Fruit fly (Drosophila melanogaster) whole organism, embryonic: ENCODE measurements around the gene shv.

Experiments
- Antp ChIP-seq: fragments of 200-800 bp; sonication (Bioruptor generic); optimal IDR thresholded peaks from 3 replicates; lab custom pipeline; 2016; ENCODE audit warnings: missing biosample characterization, missing genetic modification characterization
- BEAF-32 ChIP-seq: fragments of 200-800 bp; sonication (Bioruptor generic); optimal IDR thresholded peaks from 3 replicates; lab custom pipeline; 2017; ENCODE audit warnings: missing biosample characterization, missing genetic modification characterization, mild to moderate bottlenecking, moderate library complexity, missing genetic modification reagents
- Bteb2 ChIP-seq: fragments of 200-800 bp; sonication (Bioruptor generic); optimal IDR thresholded peaks from 2 replicates; lab custom pipeline; 2016; ENCODE audit warnings: missing biosample characterization, missing genetic modification characterization
- CG10147 ChIP-seq: fragments of 200-800 bp; sonication (Bioruptor generic); optimal IDR thresholded peaks from 2 replicates; lab custom pipeline; 2019; ENCODE audit warnings: missing biosample characterization, mild to moderate bottlenecking, missing genetic modification characterization, moderate library complexity
- CG10267 ChIP-seq: fragments of 200-800 bp; sonication (Bioruptor generic); optimal IDR thresholded peaks from 2 replicates; lab custom pipeline; 2018; ENCODE audit warnings: missing biosample characterization, mild to moderate bottlenecking, missing genetic modification characterization, moderate library complexity
- CG10274 ChIP-seq: fragments of 200-800 bp; sonication (Bioruptor generic); optimal IDR thresholded peaks from 3 replicates; lab custom pipeline; 2017; ENCODE audit warnings: missing biosample characterization, mild to moderate bottlenecking, missing genetic modification characterization
- CG10543 ChIP-seq: fragments of 200-800 bp; sonication (Bioruptor generic); optimal IDR thresholded peaks from 3 replicates; lab custom pipeline; 2017; ENCODE audit warnings: missing biosample characterization, mild to moderate bottlenecking, missing genetic modification characterization, moderate library complexity
- CG12104 ChIP-seq: fragments of 200-800 bp; sonication (Bioruptor generic); optimal IDR thresholded peaks from 3 replicates; lab custom pipeline; 2016; ENCODE audit warnings: missing biosample characterization, missing genetic modification characterization
- CG12155 ChIP-seq: fragments of 200-800 bp; sonication (Bioruptor generic); optimal IDR thresholded peaks from 3 replicates; lab custom pipeline; 2016; ENCODE audit warnings: missing biosample characterization, missing genetic modification characterization
- CG14441 ChIP-seq: fragments of 200-800 bp; sonication (Bioruptor generic); IDR thresholded peaks from 2 replicates; pipeline ENCODE4 v1.3.6; 2022; ENCODE audit warnings: missing biosample characterization, missing genetic modification characterization
- CG15601 ChIP-seq: fragments of 200-800 bp; sonication (Bioruptor generic); optimal IDR thresholded peaks from 3 replicates; lab custom pipeline; 2019; ENCODE audit warnings: missing biosample characterization, mild to moderate bottlenecking, missing genetic modification characterization, moderate library complexity
- CG18764 ChIP-seq: fragments of 200-800 bp; sonication (Bioruptor generic); optimal IDR thresholded peaks from 3 replicates; lab custom pipeline; 2016; ENCODE audit warnings: missing biosample characterization, missing genetic modification characterization
- CG2875 ChIP-seq: fragments of 200-800 bp; sonication (Bioruptor generic); optimal IDR thresholded peaks from 2 replicates; lab custom pipeline; 2017; ENCODE audit warnings: missing biosample characterization, mild to moderate bottlenecking, missing genetic modification characterization, missing genetic modification reagents
- CG3065 ChIP-seq: fragments of 200-800 bp; sonication (Bioruptor generic); optimal IDR thresholded peaks from 2 replicates; lab custom pipeline; 2016; ENCODE audit warnings: missing biosample characterization, missing genetic modification characterization
- CG34376 ChIP-seq: fragments of 200-800 bp; sonication (Bioruptor generic); optimal IDR thresholded peaks from 2 replicates; lab custom pipeline; 2018; ENCODE audit warnings: missing biosample characterization, mild to moderate bottlenecking, missing genetic modification characterization
- CG4360 ChIP-seq: fragments of 200-800 bp; sonication (Bioruptor generic); IDR thresholded peaks from 2 replicates; pipeline ENCODE4 v1.3.6; 2022; ENCODE audit warnings: missing biosample characterization, missing genetic modification characterization
- CG5180 ChIP-seq: fragments of 200-800 bp; sonication (Bioruptor generic); optimal IDR thresholded peaks from 3 replicates; lab custom pipeline; 2017; ENCODE audit warnings: missing biosample characterization, missing genetic modification characterization, mild to moderate bottlenecking, moderate library complexity, missing genetic modification reagents
- CG6272 ChIP-seq: fragments of 200-800 bp; sonication (Bioruptor generic); IDR thresholded peaks from 2 replicates; pipeline ENCODE4 v1.3.6; 2022; ENCODE audit warnings: missing biosample characterization, missing genetic modification characterization
- CG7556 ChIP-seq: fragments of 200-800 bp; sonication (Bioruptor generic); optimal IDR thresholded peaks from 2 replicates; lab custom pipeline; 2017; ENCODE audit warnings: missing biosample characterization, mild to moderate bottlenecking, missing genetic modification characterization
- CG7963 ChIP-seq: fragments of 200-800 bp; sonication (Bioruptor generic); IDR thresholded peaks from 3 replicates; pipeline ENCODE4 v1.3.6; 2022; ENCODE audit warnings: missing biosample characterization, missing genetic modification characterization; ENCODE audit not compliant: partially characterized antibody
- CG8924 ChIP-seq: fragments of 200-800 bp; optimal IDR thresholded peaks from 3 replicates; lab custom pipeline; 2019; ENCODE audit warnings: missing biosample characterization, mild to moderate bottlenecking, missing genetic modification characterization, moderate library complexity
- CG9437 ChIP-seq: fragments of 200-800 bp; sonication (Bioruptor generic); optimal IDR thresholded peaks from 2 replicates; lab custom pipeline; 2018; ENCODE audit warnings: missing biosample characterization, mild to moderate bottlenecking, missing genetic modification characterization
- Dad ChIP-seq: fragments of 200-800 bp; sonication (Bioruptor generic); optimal IDR thresholded peaks from 3 replicates; lab custom pipeline; 2016; ENCODE audit warnings: missing biosample characterization, missing genetic modification characterization
- Dbx ChIP-seq: fragments of 200-800 bp; sonication (Bioruptor generic); IDR thresholded peaks from 3 replicates; pipeline ENCODE4 v1.3.6; 2022; ENCODE audit warnings: missing biosample characterization, missing genetic modification characterization
- Doc2 ChIP-seq: fragments of 200-800 bp; sonication (Bioruptor generic); IDR thresholded peaks from 2 replicates; pipeline ENCODE4 v1.3.6; 2022; ENCODE audit warnings: missing biosample characterization, missing genetic modification characterization
- E2f2 ChIP-seq: fragments of 200-800 bp; sonication (Bioruptor generic); IDR thresholded peaks from 2 replicates; pipeline ENCODE4 v1.3.6; 2022; ENCODE audit warnings: missing biosample characterization, missing genetic modification characterization
- HHEX ChIP-seq: fragments of 200-800 bp; sonication (Bioruptor generic); optimal IDR thresholded peaks from 3 replicates; lab custom pipeline; 2017; ENCODE audit warnings: missing biosample characterization, mild to moderate bottlenecking, missing genetic modification characterization, missing genetic modification reagents
- Hand ChIP-seq: fragments of 200-800 bp; sonication (Bioruptor generic); optimal IDR thresholded peaks from 2 replicates; lab custom pipeline; 2017; ENCODE audit warnings: mild to moderate bottlenecking, missing biosample characterization, missing genetic modification reagents, missing genetic modification characterization
- Lhr ChIP-seq: fragments of 200-800 bp; sonication (Bioruptor generic); optimal IDR thresholded peaks from 3 replicates; lab custom pipeline; 2017; ENCODE audit warnings: mild to moderate bottlenecking, missing biosample characterization, missing genetic modification reagents, missing genetic modification characterization
- Mad ChIP-seq: fragments of 200-800 bp; sonication (Bioruptor generic); optimal IDR thresholded peaks from 2 replicates; lab custom pipeline; 2016; ENCODE audit warnings: missing biosample characterization, missing genetic modification characterization
- NfI ChIP-seq: fragments of 200-800 bp; sonication (Bioruptor generic); optimal IDR thresholded peaks from 3 replicates; lab custom pipeline; 2018; ENCODE audit warnings: missing biosample characterization, mild to moderate bottlenecking, missing genetic modification characterization, moderate library complexity
- Six4 ChIP-seq: fragments of 200-800 bp; sonication (Bioruptor generic); optimal IDR thresholded peaks from 2 replicates; lab custom pipeline; 2016; ENCODE audit warnings: missing biosample characterization, missing genetic modification characterization
- Trl ChIP-seq, 3 experiments: fragments of >200 bp in 2 of 3; fragments of 200-800 bp in 1 of 3; sonication (Bioruptor generic) in 1 of 3; optimal IDR thresholded peaks; 2 replicates in 1 of 3; 3 replicates in 2 of 3; lab custom pipeline; 2016 to 2017; ENCODE audit warnings: missing biosample characterization in 1 of 3, missing genetic modification characterization in 1 of 3
- cg ChIP-seq: fragments of 200-800 bp; sonication (Bioruptor generic); optimal IDR thresholded peaks from 3 replicates; lab custom pipeline; 2019; ENCODE audit warnings: missing biosample characterization, mild to moderate bottlenecking, missing genetic modification characterization, moderate library complexity
- corto ChIP-seq: fragments of 200-800 bp; sonication (Bioruptor generic); optimal IDR thresholded peaks from 2 replicates; lab custom pipeline; 2016; ENCODE audit warnings: missing biosample characterization, mild to moderate bottlenecking, missing genetic modification characterization, moderate library complexity
- dmrt99B ChIP-seq: fragments of 200-800 bp; sonication (Bioruptor generic); optimal IDR thresholded peaks from 2 replicates; lab custom pipeline; 2018; ENCODE audit warnings: missing biosample characterization, mild to moderate bottlenecking, missing genetic modification characterization, moderate library complexity
- gcm2 ChIP-seq: fragments of 200-800 bp; sonication (Bioruptor generic); optimal IDR thresholded peaks from 2 replicates; lab custom pipeline; 2016; ENCODE audit warnings: missing biosample characterization, missing genetic modification characterization
- ham ChIP-seq: fragments of 200-800 bp; sonication (Bioruptor generic); IDR thresholded peaks from 2 replicates; pipeline ENCODE4 v1.3.6; 2022; ENCODE audit warnings: missing biosample characterization, missing genetic modification characterization
- hb ChIP-seq: fragments of 200-800 bp; sonication (Bioruptor generic); IDR thresholded peaks from 3 replicates; pipeline ENCODE4 v1.3.6; 2022; ENCODE audit warnings: missing biosample characterization, missing genetic modification characterization; ENCODE audit not compliant: partially characterized antibody
- hth ChIP-seq: fragments of >200 bp; optimal IDR thresholded peaks from 2 replicates; lab custom pipeline; 2017; ENCODE audit warnings: inconsistent platforms
- psq ChIP-seq: fragments of 200-800 bp; sonication (Bioruptor generic); optimal IDR thresholded peaks from 2 replicates; lab custom pipeline; 2017; ENCODE audit warnings: missing biosample characterization, missing genetic modification characterization
- vfl ChIP-seq: fragments of 200-800 bp; sonication (Bioruptor generic); optimal IDR thresholded peaks from 2 replicates; lab custom pipeline; 2016; ENCODE audit warnings: missing biosample characterization, missing genetic modification characterization
- vvl ChIP-seq: fragments of 200-800 bp; sonication (Bioruptor generic); IDR thresholded peaks from 2 replicates; pipeline ENCODE4 v1.3.6; 2022; ENCODE audit warnings: missing biosample characterization, missing genetic modification characterization
- zfh1 ChIP-seq: fragments of 200-800 bp; sonication (Bioruptor generic); IDR thresholded peaks from 3 replicates; pipeline ENCODE4 v1.3.6; 2022; ENCODE audit warnings: missing biosample characterization, missing genetic modification characterization

The shv gene

dm6 chr2L:480638-481399 lies 27.9 kb downstream of the shv start (continued):
- TF ChIP-seq CG7556 (GFP tag; lab: Kevin White, UChicago) = peak; percentile 100
- TF ChIP-seq CG14441 (GFP tag; lab: Robert Waterston, UW) = no peak
- peak; percentile 100 for TF ChIP-seq CG6272
- no peak for TF ChIP-seq vvl (GFP tag; lab: Robert Waterston, UW)
- peak; percentile 98 for TF ChIP-seq CG10274 (GFP tag; lab: Kevin White, UChicago)
- TF ChIP-seq vfl (GFP tag; lab: Kevin White, UChicago) = peak; percentile 100
- peak; percentile 100 for TF ChIP-seq CG10543 (GFP tag; lab: Kevin White, UChicago)
- TF ChIP-seq CG34376 (GFP tag; lab: Kevin White, UChicago) = peak; percentile 100
- TF ChIP-seq Trl (optimal IDR thresholded peaks at IDR 0.05; lab: Kevin White, UChicago) = peak; percentile 68 to 80
- TF ChIP-seq Trl (GFP tag; optimal IDR thresholded peaks at IDR 0.05; lab: Kevin White, UChicago) = peak; percentile 100
- peak; percentile 100 for TF ChIP-seq CG12155 (GFP tag; lab: Kevin White, UChicago)
- TF ChIP-seq Bteb2 (GFP tag; lab: Kevin White, UChicago) = peak; percentile 100
- no peak for TF ChIP-seq ham (GFP tag; lab: Robert Waterston, UW)
- no peak for TF ChIP-seq zfh1 (GFP tag; lab: Robert Waterston, UW)
- no peak for TF ChIP-seq hth (lab: Kevin White, UChicago)
- TF ChIP-seq corto = peak; percentile 100
- no peak for TF ChIP-seq Dbx (GFP tag; lab: Robert Waterston, UW)
- peak; percentile 100 for TF ChIP-seq CG10267 (tag; lab: Kevin White, UChicago)
- TF ChIP-seq CG9437 (GFP tag; lab: Kevin White, UChicago) = peak; percentile 98
- TF ChIP-seq Hand = peak; percentile 100
- peak; percentile 100 for TF ChIP-seq CG8924 (tag; lab: Kevin White, UChicago)
- no peak for TF ChIP-seq CG7963 (GFP tag; lab: Robert Waterston, UW)

- TF ChIP-seq CG12104 (GFP tag; lab: Kevin White, UChicago) (no peak), psq (GFP tag; lab: Kevin White, UChicago) (no peak)
These were observed 28.5 kb downstream of the shv start for dm6 chr2L:481400-481756.

dm6 chr2L:481757-482450 lies 29.0 kb downstream of the shv start:
- TF ChIP-seq Doc2 (no peak), CG9437 (GFP tag; lab: Kevin White, UChicago) (peak; percentile 80), Six4 (GFP tag; lab: Kevin White, UChicago) (peak; percentile 24), Lhr (GFP tag; lab: Kevin White, UChicago) (no peak), Bteb2 (GFP tag; lab: Kevin White, UChicago) (peak; percentile 83), hb (GFP tag; lab: Robert Waterston, UW) (no peak), cg (GFP tag; lab: Kevin White, UChicago) (no peak), CG5180 (GFP tag; lab: Kevin White, UChicago) (peak; percentile 48), CG15601 (peak; percentile 20), gcm2 (GFP tag; lab: Kevin White, UChicago) (peak; percentile 36), CG2875 (GFP tag; lab: Kevin White, UChicago) (peak; percentile 7), dmrt99B (tag; lab: Kevin White, UChicago) (peak; percentile 88), NfI (GFP tag; lab: Kevin White, UChicago) (peak; percentile 85), CG4360 (GFP tag; lab: Robert Waterston, UW) (no peak), Dad (GFP tag; lab: Kevin White, UChicago) (peak; percentile 20), HHEX (GFP tag; lab: Kevin White, UChicago) (peak; percentile 88), CG6272 (peak; percentile 82), BEAF-32 (GFP tag; lab: Kevin White, UChicago) (no peak), CG3065 (GFP tag; lab: Kevin White, UChicago) (no peak), CG10147 (GFP tag; lab: Kevin White, UChicago) (peak; percentile 91), CG18764 (GFP tag; lab: Kevin White, UChicago) (peak; percentile 63), Antp (GFP tag; lab: Kevin White, UChicago) (peak; percentile 42), CG8924 (tag; lab: Kevin White, UChicago) (peak; percentile 80), E2f2 (GFP tag; lab: Robert Waterston, UW) (no peak), Mad (peak; percentile 37)
